Fruit fly (Drosophila melanogaster): ENCODE results near the gene CG9981.

The CG9981 gene

DNA sequence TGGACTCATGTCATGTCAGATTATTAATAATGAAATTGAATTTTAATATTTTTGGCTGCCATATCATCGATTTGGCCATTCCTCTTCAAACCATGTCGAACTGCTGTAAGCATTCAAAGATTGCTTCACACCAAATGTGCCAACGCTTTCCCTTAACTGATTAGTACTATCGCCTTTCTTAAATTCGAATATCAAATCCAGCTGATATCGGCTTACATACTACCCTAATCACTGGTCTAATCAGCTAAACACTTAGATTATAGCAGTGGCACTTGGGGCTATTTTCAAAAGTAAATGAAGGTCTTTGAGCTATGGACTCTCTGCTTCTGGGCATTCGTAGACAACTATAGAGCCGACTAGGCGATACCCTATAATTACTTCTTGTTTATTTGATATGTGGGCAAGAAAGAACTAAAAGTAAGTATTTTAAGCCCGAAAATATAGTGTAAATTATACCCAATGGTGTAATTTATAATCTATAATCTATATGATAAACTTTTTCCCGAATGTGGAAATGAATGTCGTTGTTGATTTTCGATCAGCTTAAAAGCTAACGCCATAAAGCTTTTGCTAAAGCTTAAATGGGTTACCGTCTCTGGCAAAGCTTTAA is 1.0 kb downstream of the CG9981 start (continued):
- TF ChIP-seq E2f2 (GFP tag; IDR thresholded peaks at IDR 0.05) (peak; percentile 56), CG6254 (GFP tag; optimal IDR thresholded peaks at IDR 0.05) (peak; percentile 43), CG1529 (GFP tag; optimal IDR thresholded peaks at IDR 0.05) (peak; percentile 5), pan (optimal IDR thresholded peaks at IDR 0.05) (no peak), pan (GFP tag; optimal IDR thresholded peaks at IDR 0.05 in 1 of 2, IDR thresholded peaks at IDR 0.05 in 1 of 2) (peak in 1 of 2 experiments; percentile 84), tna (GFP tag; IDR thresholded peaks at IDR 0.05; ENCODE audit: partially characterized antibody) (no peak), dmrt99B (tag; optimal IDR thresholded peaks at IDR 0.05) (peak; percentile 86), dan (GFP tag; IDR thresholded peaks at IDR 0.05) (no peak), Dip3 (GFP tag; optimal IDR thresholded peaks at IDR 0.05) (peak; percentile 71), lbe (GFP tag; optimal IDR thresholded peaks at IDR 0.05) (peak; percentile 4), Fer1 (GFP tag; optimal IDR thresholded peaks at IDR 0.05) (peak; percentile 85), CG32767 (GFP tag; IDR thresholded peaks at IDR 0.05) (peak; percentile 76), jumu (GFP tag; optimal IDR thresholded peaks at IDR 0.05) (peak; percentile 39), CG10959 (GFP tag; IDR thresholded peaks at IDR 0.05) (no peak), CG12744 (GFP tag; optimal IDR thresholded peaks at IDR 0.05) (peak; percentile 43), pb (GFP tag; optimal IDR thresholded peaks at IDR 0.05) (peak; percentile 30), Taf1 (GFP tag; IDR thresholded peaks at IDR 0.05) (peak; percentile 55), CG3163 (GFP tag; optimal IDR thresholded peaks at IDR 0.05) (no peak), CG8290 (GFP tag; optimal IDR thresholded peaks at IDR 0.05) (peak; percentile 20), CG8290 (tag; optimal IDR thresholded peaks at IDR 0.05) (no peak), CG13296 (GFP tag; optimal IDR thresholded peaks at IDR 0.05) (peak; percentile 71), Abd-B (GFP tag; optimal IDR thresholded peaks at IDR 0.05) (peak; percentile 63), Oli (tag; optimal IDR thresholded peaks at IDR 0.05) (peak; percentile 85), HHEX (GFP tag; optimal IDR thresholded peaks at IDR 0.05) (peak; percentile 77), CG10366 (GFP tag; IDR thresholded peaks at IDR 0.05) (peak; percentile 77), CG11093 (GFP tag; IDR thresholded peaks at IDR 0.05) (0 out of 3 replicates have a peak, but pooled peaks have one; percentile 22), CG11247 (GFP tag; IDR thresholded peaks at IDR 0.05) (peak; percentile 63), Tbp (GFP tag; optimal IDR thresholded peaks at IDR 0.05) (no peak), CG17568 (GFP tag; optimal IDR thresholded peaks at IDR 0.05) (no peak), fu2 (GFP tag; optimal IDR thresholded peaks at IDR 0.05) (peak; percentile 12), CG4328 (GFP tag; optimal IDR thresholded peaks at IDR 0.05) (peak; percentile 9), sens (GFP tag) (peak; percentile 92), CG11695 (GFP tag; IDR thresholded peaks at IDR 0.05) (peak; percentile 80; the same call in 2 of the 3 replicates), CG2889 (GFP tag; IDR thresholded peaks at IDR 0.05) (peak; percentile 59; the same call in 1 of the 3 replicates), CG5953 (GFP tag; IDR thresholded peaks at IDR 0.05) (peak; percentile 81), gcm2 (GFP tag; optimal IDR thresholded peaks at IDR 0.05) (peak; percentile 44), CG10267 (tag; optimal IDR thresholded peaks at IDR 0.05) (no peak), jing (GFP tag; optimal IDR thresholded peaks at IDR 0.05) (peak; percentile 49), Dad (GFP tag; optimal IDR thresholded peaks at IDR 0.05) (peak; percentile 43), Hand (GFP tag; optimal IDR thresholded peaks at IDR 0.05) (peak; percentile 65), fd96Cb (tag; optimal IDR thresholded peaks at IDR 0.05) (peak; percentile 68), abd-A (tag; optimal IDR thresholded peaks at IDR 0.05) (no peak), ash1 (GFP tag; optimal IDR thresholded peaks at IDR 0.05) (no peak), stc (GFP tag; IDR thresholded peaks at IDR 0.05) (peak; percentile 79), CG15514 (GFP tag; optimal IDR thresholded peaks at IDR 0.05) (peak; percentile 79), Jarid2 (GFP tag; optimal IDR thresholded peaks at IDR 0.05) (peak; percentile 20), CG14667 (GFP tag; IDR thresholded peaks at IDR 0.05) (peak; percentile 60), odd (GFP tag; optimal IDR thresholded peaks at IDR 0.05) (peak; percentile 65), CG10543 (GFP tag; optimal IDR thresholded peaks at IDR 0.05) (peak; percentile 44), cato (GFP tag; optimal IDR thresholded peaks at IDR 0.05; ENCODE audit: borderline replicate concordance) (no peak), CG30431 (GFP tag; optimal IDR thresholded peaks at IDR 0.05) (no peak)
